Fruit fly (Drosophila melanogaster): ENCODE measurements around the gene CG11771.

DNA sequence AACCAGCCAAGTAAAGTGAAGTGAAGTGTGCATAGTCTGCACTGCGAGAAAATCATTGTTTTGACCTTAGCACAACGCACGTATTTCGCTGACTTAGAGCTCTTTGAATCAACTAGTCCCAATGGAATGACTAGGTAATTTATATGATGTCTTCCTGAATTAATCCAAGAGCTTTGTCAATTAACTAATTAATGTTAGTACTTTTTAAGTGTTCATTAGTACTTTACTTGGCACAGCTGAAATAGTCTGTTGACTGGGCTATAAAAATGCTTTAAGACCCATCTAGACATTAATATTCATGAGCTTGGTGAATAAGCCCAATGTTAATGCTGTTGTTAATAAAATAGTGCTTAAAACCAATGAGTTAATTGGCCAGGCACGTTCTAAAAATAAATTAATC is 44.3 kb downstream of the CG11771 start:
- TF ChIP-seq CG8478 (optimal IDR thresholded peaks at IDR 0.05), result no peak
- no peak for TF ChIP-seq usp (GFP tag; optimal IDR thresholded peaks at IDR 0.05)
- no peak for TF ChIP-seq Dll (optimal IDR thresholded peaks at IDR 0.05)
- no peak for TF ChIP-seq EcR (GFP tag; optimal IDR thresholded peaks at IDR 0.05)
- no peak for TF ChIP-seq pan (optimal IDR thresholded peaks at IDR 0.05)

Measured in whole organism.